Worm (Caenorhabditis elegans): ENCODE results near the gene F48E8.3.

DNA sequence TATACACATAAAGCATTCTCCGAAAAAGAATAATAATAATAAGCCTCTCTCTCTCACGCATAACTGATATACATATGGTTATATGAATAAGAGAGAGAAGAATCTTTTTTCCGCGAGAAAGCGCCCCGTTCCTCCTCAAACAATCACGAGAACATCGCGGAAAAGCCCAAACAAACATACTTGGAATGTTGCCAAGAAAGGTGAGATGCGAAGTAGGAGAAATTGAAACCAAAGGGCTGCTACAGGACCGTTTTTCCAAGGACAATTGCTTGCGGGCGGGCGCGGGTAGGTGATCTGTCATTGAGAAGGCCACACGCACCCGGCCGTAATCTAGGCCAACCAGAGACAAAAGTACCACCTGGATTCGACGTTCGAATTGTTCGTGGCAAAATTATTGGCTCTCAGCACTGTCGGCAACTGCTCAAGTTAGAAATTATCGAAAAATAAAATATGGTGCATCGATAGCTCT is 37.5 kb upstream of the F48E8.3 start, which contains the start of gene dnj-24:
- TF ChIP-seq dao-5 (tag; optimal IDR thresholded peaks at IDR 0.05) (no peak), W03F9.2 (tag; optimal IDR thresholded peaks at IDR 0.05) (no peak)

All from whole organism, L4/young adult.